Worm (Caenorhabditis elegans) whole organism, L1 larva: ENCODE data around the gene mrpl-42.

Experiments used
- C34B4.2 ChIP-seq: sonication (generic microtip); optimal IDR thresholded peaks from 2 replicates; lab custom pipeline; 2017; ENCODE audit warnings: mild to moderate bottlenecking, missing genetic modification characterization, missing compliant biosample characterization
- aha-1 ChIP-seq: fragments of 150-350 bp; optimal IDR thresholded peaks from 2 replicates; lab custom pipeline; 2014; ENCODE audit warnings: missing biosample characterization, missing genetic modification characterization
- ama-1 ChIP-seq: fragments of 150-350 bp; optimal IDR thresholded peaks from 2 replicates; lab custom pipeline; 2014
- ceh-63 ChIP-seq: fragments of 200-800 bp; sonication (Bioruptor generic); optimal IDR thresholded peaks from 2 replicates; lab custom pipeline; 2018; ENCODE audit warnings: mild to moderate bottlenecking, missing genetic modification characterization, missing compliant biosample characterization
- ceh-82 ChIP-seq, 3 experiments: fragments of 150-350 bp in 1 of 3; sonication (generic microtip) in 2 of 3; optimal IDR thresholded peaks; 2 replicates each; lab custom pipeline; 2014 to 2017; ENCODE audit warnings: missing biosample characterization in 3 of 3, missing genetic modification characterization in 3 of 3
- ceh-88 ChIP-seq: fragments of 200-800 bp; sonication (Bioruptor generic); IDR thresholded peaks from 2 replicates; pipeline ENCODE4 v1.3.6; 2022; ENCODE audit warnings: missing genetic modification characterization, missing compliant biosample characterization
- ceh-90 ChIP-seq: sonication (generic microtip); optimal IDR thresholded peaks from 2 replicates; lab custom pipeline; 2016; ENCODE audit warnings: missing genetic modification characterization, missing compliant biosample characterization
- dpl-1 ChIP-seq, 3 experiments: fragments of 150-350 bp in 2 of 3; sonication (generic microtip) in 1 of 3; optimal IDR thresholded peaks; 2 replicates each; lab custom pipeline; 2014 to 2017; ENCODE audit warnings: missing biosample characterization in 3 of 3, missing genetic modification characterization in 3 of 3, missing genetic modification reagents in 3 of 3
- dsc-1 ChIP-seq: sonication (generic microtip); optimal IDR thresholded peaks from 2 replicates; lab custom pipeline; 2016; ENCODE audit warnings: mild to moderate bottlenecking, missing genetic modification characterization, missing compliant biosample characterization
- efl-1 ChIP-seq, 4 experiments: fragments of 150-350 bp; optimal IDR thresholded peaks in 3 of 4; peaks in 1 of 4; 1 replicate in 1 of 4; 2 replicates in 3 of 4; lab custom pipeline; 2014; ENCODE audit warnings: missing biosample characterization in 2 of 4, missing genetic modification characterization in 2 of 4, missing genetic modification reagents in 2 of 4
- efl-3 ChIP-seq: fragments of 200-800 bp; sonication (Bioruptor generic); optimal IDR thresholded peaks from 2 replicates; lab custom pipeline; 2018; ENCODE audit warnings: mild to moderate bottlenecking, missing genetic modification characterization, missing compliant biosample characterization
- egl-13 ChIP-seq: sonication (generic microtip); optimal IDR thresholded peaks from 2 replicates; lab custom pipeline; 2016; ENCODE audit warnings: missing genotype, missing genetic modification reagents, missing genetic modification characterization, missing compliant biosample characterization
- elt-3 ChIP-seq, 6 experiments: fragments of 150-350 bp in 1 of 6; sonication (generic microtip); optimal IDR thresholded peaks; 2 replicates each; lab custom pipeline; 2017 to 2018; ENCODE audit warnings: missing biosample characterization in 6 of 6, missing genetic modification characterization in 6 of 6, inconsistent platforms in 1 of 6
- fkh-4 ChIP-seq: sonication (generic microtip); optimal IDR thresholded peaks from 2 replicates; lab custom pipeline; 2016; ENCODE audit warnings: missing compliant biosample characterization, missing genetic modification characterization, borderline replicate concordance
- fkh-8 ChIP-seq: sonication (generic microtip); optimal IDR thresholded peaks from 2 replicates; lab custom pipeline; 2016; ENCODE audit warnings: mild to moderate bottlenecking, missing genetic modification characterization, missing compliant biosample characterization
- fos-1 ChIP-seq: fragments of 150-350 bp; optimal IDR thresholded peaks from 2 replicates; lab custom pipeline; 2014; ENCODE audit warnings: missing biosample characterization, missing genetic modification characterization
- grh-1 ChIP-seq: fragments of 200-800 bp; sonication (Bioruptor generic); IDR thresholded peaks from 2 replicates; pipeline ENCODE4 v1.3.6; 2022; ENCODE audit warnings: missing genetic modification reagents, missing genetic modification characterization, missing compliant biosample characterization
- hlh-4 ChIP-seq: sonication (generic microtip); optimal IDR thresholded peaks from 2 replicates; lab custom pipeline; 2016; ENCODE audit warnings: mild to moderate bottlenecking, missing genetic modification characterization, missing compliant biosample characterization
- hpl-2 ChIP-seq: fragments of 150-350 bp; optimal IDR thresholded peaks from 2 replicates; lab custom pipeline; 2014; ENCODE audit warnings: missing biosample characterization, missing genetic modification reagents, missing genetic modification characterization
- irx-1 ChIP-seq: sonication (generic microtip); optimal IDR thresholded peaks from 2 replicates; lab custom pipeline; 2016; ENCODE audit warnings: missing genetic modification characterization, missing compliant biosample characterization
- lin-14 ChIP-seq: fragments of 200-800 bp; sonication (Bioruptor generic); optimal IDR thresholded peaks from 2 replicates; lab custom pipeline; 2018; ENCODE audit warnings: mild to moderate bottlenecking, missing genetic modification characterization, moderate library complexity, missing compliant biosample characterization
- lin-15B ChIP-seq: fragments of 150-350 bp; sonication (generic microtip); optimal IDR thresholded peaks from 3 replicates; lab custom pipeline; 2014; ENCODE audit warnings: missing biosample characterization, missing genetic modification characterization
- lir-3 ChIP-seq: sonication (generic microtip); optimal IDR thresholded peaks from 2 replicates; lab custom pipeline; 2016; ENCODE audit warnings: mild to moderate bottlenecking, missing genetic modification characterization, moderate library complexity, missing compliant biosample characterization; ENCODE audit not compliant: poor library complexity
- lsy-2 ChIP-seq, 2 experiments: fragments of 150-350 bp; optimal IDR thresholded peaks; 2 replicates each; lab custom pipeline; 2014; ENCODE audit warnings: missing biosample characterization in 2 of 2, missing genetic modification characterization in 2 of 2
- mab-9 ChIP-seq: fragments of 200-800 bp; sonication (Bioruptor generic); IDR thresholded peaks from 2 replicates; pipeline ENCODE4 v1.3.6; 2022; ENCODE audit warnings: missing genetic modification reagents, missing genetic modification characterization, missing compliant biosample characterization
- mef-2 ChIP-seq: fragments of 150-350 bp; optimal IDR thresholded peaks from 2 replicates; lab custom pipeline; 2014; ENCODE audit warnings: missing biosample characterization, missing genetic modification characterization
- mep-1 ChIP-seq: fragments of 150-350 bp; optimal IDR thresholded peaks from 2 replicates; lab custom pipeline; 2014; ENCODE audit warnings: missing biosample characterization, missing genetic modification characterization
- nhr-11 ChIP-seq: fragments of 150-350 bp; optimal IDR thresholded peaks from 2 replicates; lab custom pipeline; 2014; ENCODE audit warnings: missing biosample characterization, missing genetic modification characterization
- nhr-12 ChIP-seq: sonication (generic microtip); optimal IDR thresholded peaks from 2 replicates; lab custom pipeline; 2017; ENCODE audit warnings: missing biosample characterization, missing genetic modification characterization
- nhr-19 ChIP-seq: fragments of 200-800 bp; sonication (Bioruptor generic); conservative IDR thresholded peaks from 2 replicates; pipeline ENCODE4 v1.3.6; 2022; ENCODE audit warnings: missing genetic modification characterization, missing compliant biosample characterization
- nhr-20 ChIP-seq: sonication (generic microtip); optimal IDR thresholded peaks from 2 replicates; lab custom pipeline; 2016; ENCODE audit warnings: mild to moderate bottlenecking, missing genetic modification characterization, missing compliant biosample characterization
- nhr-237 ChIP-seq: fragments of 150-350 bp; optimal IDR thresholded peaks from 2 replicates; lab custom pipeline; 2014; ENCODE audit warnings: missing biosample characterization, missing genetic modification characterization
- nhr-47 ChIP-seq: sonication (generic microtip); optimal IDR thresholded peaks from 2 replicates; lab custom pipeline; 2016; ENCODE audit warnings: mild to moderate bottlenecking, missing genetic modification characterization, moderate library complexity, missing compliant biosample characterization
- nhr-71 ChIP-seq: sonication (generic microtip); optimal IDR thresholded peaks from 2 replicates; lab custom pipeline; 2016; ENCODE audit warnings: mild to moderate bottlenecking, missing genetic modification characterization, moderate library complexity, missing compliant biosample characterization
- nhr-76 ChIP-seq: sonication (generic microtip); optimal IDR thresholded peaks from 2 replicates; lab custom pipeline; 2017; ENCODE audit warnings: missing biosample characterization, missing genetic modification characterization
- nhr-77 ChIP-seq: fragments of 150-350 bp; optimal IDR thresholded peaks from 2 replicates; lab custom pipeline; 2014; ENCODE audit warnings: missing biosample characterization, missing genetic modification characterization
- nhr-85 ChIP-seq: sonication (generic microtip); peaks from one replicate; lab custom pipeline; 2016; ENCODE audit warnings: missing genetic modification characterization, inconsistent platforms, missing compliant biosample characterization
- nhr-90 ChIP-seq: sonication (generic microtip); optimal IDR thresholded peaks from 2 replicates; lab custom pipeline; 2016; ENCODE audit warnings: mild to moderate bottlenecking, missing genetic modification characterization, missing compliant biosample characterization; ENCODE audit not compliant: poor library complexity
- pax-3 ChIP-seq: fragments of 200-800 bp; sonication (Bioruptor generic); optimal IDR thresholded peaks from 2 replicates; lab custom pipeline; 2018; ENCODE audit warnings: mild to moderate bottlenecking, missing genetic modification characterization, moderate library complexity, missing compliant biosample characterization
- rnt-1 ChIP-seq: sonication (generic microtip); optimal IDR thresholded peaks from 2 replicates; lab custom pipeline; 2016; ENCODE audit warnings: mild to moderate bottlenecking, missing genetic modification characterization, moderate library complexity, missing compliant biosample characterization
- snpc-4 ChIP-seq: fragments of 150-350 bp; optimal IDR thresholded peaks from 2 replicates; lab custom pipeline; 2014; ENCODE audit warnings: missing biosample characterization, missing genetic modification characterization
- snu-23 ChIP-seq: sonication (generic microtip); optimal IDR thresholded peaks from 2 replicates; lab custom pipeline; 2016; ENCODE audit warnings: missing genetic modification characterization, missing compliant biosample characterization
- sox-4 ChIP-seq: sonication (generic microtip); optimal IDR thresholded peaks from 2 replicates; lab custom pipeline; 2016; ENCODE audit warnings: missing genetic modification characterization, missing compliant biosample characterization
- sptf-1 ChIP-seq: fragments of 150-350 bp; optimal IDR thresholded peaks from 2 replicates; lab custom pipeline; 2014; ENCODE audit warnings: missing biosample characterization, missing genetic modification characterization
- swsn-7 ChIP-seq: sonication (generic microtip); optimal IDR thresholded peaks from 2 replicates; lab custom pipeline; 2016; ENCODE audit warnings: missing genetic modification characterization, missing compliant biosample characterization
- tbx-2 ChIP-seq: sonication (generic microtip); optimal IDR thresholded peaks from 2 replicates; lab custom pipeline; 2016; ENCODE audit warnings: missing genetic modification characterization, missing compliant biosample characterization
- tlp-1 ChIP-seq: fragments of 150-350 bp; optimal IDR thresholded peaks from 2 replicates; lab custom pipeline; 2014; ENCODE audit warnings: missing biosample characterization, missing genetic modification characterization
- unc-62 ChIP-seq: fragments of 150-350 bp; optimal IDR thresholded peaks from 2 replicates; lab custom pipeline; 2014; ENCODE audit warnings: missing biosample characterization, missing genetic modification reagents, missing genetic modification characterization
- unc-86 ChIP-seq: sonication (generic microtip); optimal IDR thresholded peaks from 2 replicates; lab custom pipeline; 2016; ENCODE audit warnings: missing genetic modification characterization, missing compliant biosample characterization
- vab-15 ChIP-seq: sonication (generic microtip); optimal IDR thresholded peaks from 2 replicates; lab custom pipeline; 2017; ENCODE audit warnings: missing genotype, mild to moderate bottlenecking, missing genetic modification characterization, missing compliant biosample characterization
- zip-4 ChIP-seq: fragments of 200-800 bp; sonication (Bioruptor generic); optimal IDR thresholded peaks from 2 replicates; lab custom pipeline; 2018; ENCODE audit warnings: mild to moderate bottlenecking, missing genetic modification characterization, moderate library complexity, missing compliant biosample characterization
- ztf-11 ChIP-seq, 2 experiments: sonication (generic microtip); optimal IDR thresholded peaks; 2 replicates each; lab custom pipeline; 2016 to 2017; ENCODE audit warnings: missing genetic modification characterization in 2 of 2, missing biosample characterization in 1 of 2, missing compliant biosample characterization in 1 of 2

mrpl-42 gene

DNA sequence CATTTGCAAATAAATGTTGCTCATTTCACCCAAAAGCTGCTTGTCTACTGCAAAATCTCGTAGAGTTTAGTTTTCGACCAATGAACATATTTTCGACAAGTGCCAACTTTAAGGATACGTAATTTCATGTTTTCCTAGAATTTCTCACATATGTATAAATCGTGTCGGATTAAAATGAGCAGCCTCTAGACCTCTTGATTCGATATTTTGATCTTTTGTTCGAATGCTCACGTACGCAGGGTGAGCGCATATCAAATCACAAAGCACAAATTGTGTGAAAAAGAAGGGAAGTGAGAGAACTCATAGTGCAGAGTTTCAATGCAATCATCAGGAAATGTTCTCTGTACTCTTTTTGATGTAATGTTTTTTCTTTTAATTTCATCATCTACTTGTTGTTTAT, 30.7 kb downstream of the mrpl-42 start (continued):
- TF ChIP-seq ama-1 (lab: Kevin White, UChicago) (no peak), grh-1 (GFP tag; lab: Robert Waterston, UW) (no peak), fos-1 (peak; percentile 9), dpl-1 (GFP tag; optimal IDR thresholded peaks at IDR 0.05; lab: Kevin White, UChicago) (no peak), lsy-2 (tag; optimal IDR thresholded peaks at IDR 0.05; lab: Kevin White, UChicago) (no peak), aha-1 (tag; lab: Kevin White, UChicago) (no peak), nhr-19 (GFP tag; lab: Robert Waterston, UW) (0 out of 2 replicates have a peak, but pooled peaks have one; percentile 22), tbx-2 (tag; lab: Kevin White, UChicago) (no peak), efl-3 (no peak), lin-15B (tag; lab: Kevin White, UChicago) (no peak), nhr-20 (peak; percentile 80), lin-14 (peak; percentile 50), mep-1 (tag; lab: Kevin White, UChicago) (no peak), dsc-1 (tag; lab: Kevin White, UChicago) (peak; percentile 72), sox-4 (tag; lab: Kevin White, UChicago) (peak; percentile 76), ztf-11 (tag; optimal IDR thresholded peaks at IDR 0.05; lab: Kevin White, UChicago) (no peak), ceh-82 (tag; optimal IDR thresholded peaks at IDR 0.05; lab: Kevin White, UChicago) (no peak), egl-13 (tag; lab: Kevin White, UChicago) (peak; percentile 53), nhr-11 (tag; lab: Kevin White, UChicago) (no peak), mef-2 (tag; lab: Kevin White, UChicago) (no peak), mab-9 (GFP tag; lab: Robert Waterston, UW) (no peak), nhr-12 (no peak), elt-3 (tag; optimal IDR thresholded peaks at IDR 0.05; lab: Kevin White, UChicago) (no peak), hpl-2 (GFP tag; lab: Kevin White, UChicago) (no peak), lir-3 (no peak), nhr-85 (tag; lab: Kevin White, UChicago) (no peak), irx-1 (peak; percentile 40), ceh-90 (tag; lab: Kevin White, UChicago) (no peak), nhr-76 (tag; lab: Kevin White, UChicago) (no peak), snpc-4 (no peak)

DNA sequence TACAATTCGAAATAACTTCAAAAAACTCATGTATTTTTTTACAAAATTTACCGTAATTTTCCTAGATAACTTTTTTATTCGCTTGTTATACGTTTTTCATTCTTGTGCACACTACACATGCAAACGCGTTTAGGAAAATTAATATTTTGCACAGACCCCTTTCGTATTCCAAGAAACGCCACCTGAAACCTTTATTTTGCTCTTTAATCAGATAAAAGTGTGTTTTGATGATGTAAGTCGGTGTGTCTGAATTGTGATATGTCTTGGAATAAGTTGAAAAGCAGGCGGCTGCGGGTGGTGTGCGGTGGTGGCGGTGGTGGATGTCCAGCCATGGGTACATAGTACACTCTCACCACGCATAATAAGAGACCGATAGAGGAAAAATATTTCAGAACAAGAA, 40.9 kb downstream of the mrpl-42 start:
- TF ChIP-seq zip-4 (GFP tag; lab: Kevin White, UChicago): no peak
- no peak for TF ChIP-seq efl-1 (optimal IDR thresholded peaks at IDR 0.05; lab: Kevin White, UChicago)
- TF ChIP-seq efl-1 (GFP tag; optimal IDR thresholded peaks at IDR 0.05 in 1 of 2; lab: Kevin White, UChicago): no peak
- no peak for TF ChIP-seq ztf-11 (tag; optimal IDR thresholded peaks at IDR 0.05; lab: Kevin White, UChicago)
- TF ChIP-seq unc-86 (tag; lab: Kevin White, UChicago): no peak
- no peak for TF ChIP-seq rnt-1 (tag; lab: Kevin White, UChicago)
- no peak for TF ChIP-seq mef-2 (tag; lab: Kevin White, UChicago)
- no peak for TF ChIP-seq lir-3
- TF ChIP-seq snu-23 (GFP tag; lab: Kevin White, UChicago): no peak
- no peak for TF ChIP-seq ceh-88 (GFP tag; lab: Robert Waterston, UW)
- no peak for TF ChIP-seq irx-1
- TF ChIP-seq ceh-63: no peak
- no peak for TF ChIP-seq nhr-77 (tag; lab: Kevin White, UChicago)
- no peak for TF ChIP-seq lsy-2 (tag; optimal IDR thresholded peaks at IDR 0.05; lab: Kevin White, UChicago)
- TF ChIP-seq swsn-7: no peak
- peak; percentile 63 for TF ChIP-seq nhr-47 (tag; lab: Kevin White, UChicago)
- no peak for TF ChIP-seq nhr-11 (tag; lab: Kevin White, UChicago)
- TF ChIP-seq unc-62 (GFP tag; lab: Kevin White, UChicago): no peak
- TF ChIP-seq nhr-71 (tag; lab: Kevin White, UChicago): peak; percentile 77
- TF ChIP-seq sptf-1 (tag; lab: Kevin White, UChicago): no peak
- TF ChIP-seq lin-14: peak; percentile 30
- TF ChIP-seq fkh-8: peak; percentile 84
- TF ChIP-seq pax-3 (tag; lab: Kevin White, UChicago): peak; percentile 33
- no peak for TF ChIP-seq nhr-12
- TF ChIP-seq nhr-90 (tag; lab: Kevin White, UChicago): no peak
- no peak for TF ChIP-seq C34B4.2 (tag; lab: Kevin White, UChicago)
- TF ChIP-seq elt-3 (tag; optimal IDR thresholded peaks at IDR 0.05; lab: Kevin White, UChicago): no peak
- TF ChIP-seq vab-15 (tag; lab: Kevin White, UChicago): no peak
- peak; percentile 13 for TF ChIP-seq nhr-20
- TF ChIP-seq fkh-4 (tag; lab: Kevin White, UChicago): no peak
- TF ChIP-seq tlp-1 (tag; lab: Kevin White, UChicago): no peak
- TF ChIP-seq hlh-4: peak; percentile 83
- TF ChIP-seq nhr-237 (tag; lab: Kevin White, UChicago): no peak
